Fruit fly (Drosophila melanogaster) whole organism, wandering third instar larva: Measurements from ENCODE around the gene CaMKI.

ENCODE experiments used
- Abd-B ChIP-seq: fragments of >200 bp; optimal IDR thresholded peaks from 2 replicates; lab custom pipeline; 2017; ENCODE audit warnings: missing biosample characterization, missing genetic modification characterization
- CG32264 ChIP-seq: fragments of 200-800 bp; sonication (Bioruptor generic); optimal IDR thresholded peaks from 2 replicates; lab custom pipeline; 2016; ENCODE audit warnings: missing biosample characterization, missing genetic modification characterization
- CG9705 ChIP-seq: fragments of 200-800 bp; sonication (Bioruptor generic); optimal IDR thresholded peaks from 2 replicates; lab custom pipeline; 2018; ENCODE audit warnings: missing biosample characterization, mild to moderate bottlenecking, missing genetic modification characterization
- CrebA ChIP-seq: fragments of 200-800 bp; sonication (Bioruptor generic); optimal IDR thresholded peaks from 2 replicates; lab custom pipeline; 2016; ENCODE audit warnings: missing biosample characterization, mild to moderate bottlenecking, missing genetic modification characterization, borderline replicate concordance
- Dfd ChIP-seq: fragments of >200 bp; optimal IDR thresholded peaks from 2 replicates; lab custom pipeline; 2017; ENCODE audit warnings: missing biosample characterization, missing genetic modification characterization
- Dif ChIP-seq: fragments of 200-275, 200-300 bp; sonication (Bioruptor generic); optimal IDR thresholded peaks from 2 replicates; lab custom pipeline; 2018; ENCODE audit warnings: missing biosample characterization, missing genetic modification characterization; ENCODE audit not compliant: partially characterized antibody
- HLH106 ChIP-seq: fragments of 200-800 bp; optimal IDR thresholded peaks from 3 replicates; lab custom pipeline; 2019; ENCODE audit warnings: missing biosample characterization, mild to moderate bottlenecking, missing genetic modification characterization, moderate library complexity
- Hnf4 ChIP-seq: fragments of 200-800 bp; sonication (Bioruptor generic); optimal IDR thresholded peaks from 2 replicates; lab custom pipeline; 2016; ENCODE audit warnings: missing biosample characterization, mild to moderate bottlenecking, missing genetic modification characterization
- Hr78 ChIP-seq: fragments of >200 bp; optimal IDR thresholded peaks from 2 replicates; lab custom pipeline; 2017; ENCODE audit warnings: missing biosample characterization, missing genetic modification characterization
- Hr83 ChIP-seq: fragments of 200-300 bp; sonication (Bioruptor generic); optimal IDR thresholded peaks from 2 replicates; lab custom pipeline; 2016; ENCODE audit warnings: missing biosample characterization, mild to moderate bottlenecking, missing genetic modification characterization, moderate library complexity; ENCODE audit not compliant: poor library complexity, severe bottlenecking
- Jra ChIP-seq: sonication (Bioruptor generic); optimal IDR thresholded peaks from 2 replicates; lab custom pipeline; 2016; ENCODE audit warnings: missing biosample characterization, missing genetic modification characterization
- Mio ChIP-seq: sonication (Bioruptor generic); optimal IDR thresholded peaks from 2 replicates; lab custom pipeline; 2016; ENCODE audit warnings: missing biosample characterization, missing genetic modification characterization
- N ChIP-seq: fragments of >200 bp; optimal IDR thresholded peaks from 2 replicates; lab custom pipeline; 2018; ENCODE audit warnings: missing biosample characterization, missing external identifiers, missing genetic modification characterization
- OdsH ChIP-seq: fragments of 200-800 bp; sonication (Bioruptor generic); optimal IDR thresholded peaks from 2 replicates; lab custom pipeline; 2016; ENCODE audit warnings: missing biosample characterization, mild to moderate bottlenecking, missing genetic modification characterization
- Rel ChIP-seq, 2 experiments: fragments of 200-800 bp; sonication (Bioruptor generic) in 1 of 2; optimal IDR thresholded peaks; 2 replicates in 1 of 2; 3 replicates in 1 of 2; lab custom pipeline; 2016 to 2019; ENCODE audit warnings: mild to moderate bottlenecking in 2 of 2, missing biosample characterization in 2 of 2, missing genetic modification characterization in 2 of 2, moderate library complexity in 1 of 2
- Sp1 ChIP-seq: fragments of 200-800 bp; sonication (Bioruptor generic); optimal IDR thresholded peaks from 3 replicates; lab custom pipeline; 2019; ENCODE audit warnings: missing biosample characterization, mild to moderate bottlenecking, missing genetic modification characterization, moderate library complexity
- Vsx2 ChIP-seq: fragments of 200-300, 225-300 bp; sonication (Bioruptor generic); optimal IDR thresholded peaks from 2 replicates; lab custom pipeline; 2018; ENCODE audit warnings: missing biosample characterization, missing genetic modification characterization; ENCODE audit not compliant: partially characterized antibody
- br ChIP-seq: fragments of 200-800 bp; sonication (Bioruptor generic); optimal IDR thresholded peaks from 2 replicates; lab custom pipeline; 2016; ENCODE audit warnings: missing biosample characterization, missing genetic modification characterization
- brk ChIP-seq: fragments of 200-800 bp; sonication (Bioruptor generic); optimal IDR thresholded peaks from 2 replicates; lab custom pipeline; 2016; ENCODE audit warnings: missing biosample characterization, mild to moderate bottlenecking, missing genetic modification characterization
- dl ChIP-seq, 2 experiments: fragments of 175-275, 200-275 bp in 1 of 2; fragments of 200-275 bp in 1 of 2; sonication (Bioruptor generic); optimal IDR thresholded peaks; lab custom pipeline; 2018; ENCODE audit warnings: mild to moderate bottlenecking in 2 of 2, missing biosample characterization in 2 of 2, missing genetic modification characterization in 2 of 2, moderate library complexity in 2 of 2; ENCODE audit not compliant: partially characterized antibody in 2 of 2, insufficient read depth in 1 of 2
- dmrt93B ChIP-seq: fragments of 200-800 bp; sonication (Bioruptor generic); optimal IDR thresholded peaks from 2 replicates; lab custom pipeline; 2018; ENCODE audit warnings: missing biosample characterization, mild to moderate bottlenecking, missing genetic modification characterization
- dsf ChIP-seq: sonication (Bioruptor generic); optimal IDR thresholded peaks from 2 replicates; lab custom pipeline; 2016; ENCODE audit warnings: missing biosample characterization, missing genetic modification characterization, borderline replicate concordance
- ey ChIP-seq: fragments of 200-800 bp; sonication (Bioruptor generic); optimal IDR thresholded peaks from 2 replicates; lab custom pipeline; 2016; ENCODE audit warnings: missing biosample characterization, missing genetic modification characterization
- foxo ChIP-seq, 2 experiments: fragments of 200-800 bp; sonication (Bioruptor generic); optimal IDR thresholded peaks; 2 replicates in 1 of 2; 3 replicates in 1 of 2; lab custom pipeline; 2016 to 2017; ENCODE audit warnings: missing biosample characterization in 2 of 2, missing genetic modification characterization in 2 of 2
- fru ChIP-seq: fragments of 200-800 bp; sonication (Bioruptor generic); optimal IDR thresholded peaks from 3 replicates; lab custom pipeline; 2016; ENCODE audit warnings: missing biosample characterization, mild to moderate bottlenecking, missing genetic modification characterization
- h ChIP-seq: fragments of 200-800 bp; sonication (Bioruptor generic); optimal IDR thresholded peaks from 3 replicates; lab custom pipeline; 2016; ENCODE audit warnings: missing biosample characterization, mild to moderate bottlenecking, missing genetic modification characterization
- lola ChIP-seq: fragments of >200 bp; optimal IDR thresholded peaks from 2 replicates; lab custom pipeline; 2017; ENCODE audit warnings: missing biosample characterization, missing genetic modification characterization
- pan ChIP-seq: fragments of >200 bp; optimal IDR thresholded peaks from 2 replicates; lab custom pipeline; 2017
- psq ChIP-seq: fragments of 200-800 bp; sonication (Bioruptor generic); optimal IDR thresholded peaks from 3 replicates; lab custom pipeline; 2017; ENCODE audit warnings: missing biosample characterization, mild to moderate bottlenecking, missing genetic modification characterization, moderate library complexity
- rgr ChIP-seq: fragments of 200-800 bp; sonication (Bioruptor generic); optimal IDR thresholded peaks from 3 replicates; lab custom pipeline; 2016; ENCODE audit warnings: missing biosample characterization, mild to moderate bottlenecking, missing genetic modification characterization
- sage ChIP-seq: fragments of 200-800 bp; sonication (Bioruptor generic); optimal IDR thresholded peaks from 2 replicates; lab custom pipeline; 2016; ENCODE audit warnings: missing biosample characterization, mild to moderate bottlenecking, missing genetic modification characterization
- sv ChIP-seq: fragments of 200-800 bp; sonication (Bioruptor generic); optimal IDR thresholded peaks from 3 replicates; lab custom pipeline; 2016; ENCODE audit warnings: missing biosample characterization, missing genetic modification characterization
- tai ChIP-seq: sonication (Bioruptor generic); optimal IDR thresholded peaks from 2 replicates; lab custom pipeline; 2016; ENCODE audit warnings: missing biosample characterization, missing genetic modification characterization

CaMKI gene

dm6 chr4:448993-449392 is 3.7 kb downstream of the CaMKI start:
- TF ChIP-seq CG32264, result no peak
- no peak for TF ChIP-seq psq (GFP tag; lab: Kevin White, UChicago)
- no peak for TF ChIP-seq brk
- no peak for TF ChIP-seq Mio (GFP tag; lab: Kevin White, UChicago)
- TF ChIP-seq ey (GFP tag; lab: Kevin White, UChicago), result no peak
- TF ChIP-seq HLH106 (tag; lab: Kevin White, UChicago), result no peak
- no peak for TF ChIP-seq OdsH (GFP tag; lab: Kevin White, UChicago)
- no peak for TF ChIP-seq rgr (GFP tag; lab: Kevin White, UChicago)
- TF ChIP-seq Hr78, result no peak
- TF ChIP-seq dl (GFP tag; optimal IDR thresholded peaks at IDR 0.05; lab: Kevin White, UChicago; ENCODE audit: insufficient read depth in 1 of 2, partially characterized antibody in 2 of 2), result no peak
- no peak for TF ChIP-seq h (GFP tag; lab: Kevin White, UChicago)
- TF ChIP-seq sv (GFP tag; lab: Kevin White, UChicago), result no peak
- no peak for TF ChIP-seq sage (GFP tag; lab: Kevin White, UChicago)
- no peak for TF ChIP-seq Abd-B

- TF ChIP-seq br (no peak), sage (GFP tag; lab: Kevin White, UChicago) (no peak), Dfd (GFP tag; lab: Kevin White, UChicago) (no peak), OdsH (GFP tag; lab: Kevin White, UChicago) (no peak), h (GFP tag; lab: Kevin White, UChicago) (no peak), dl (GFP tag; optimal IDR thresholded peaks at IDR 0.05; lab: Kevin White, UChicago; ENCODE audit: insufficient read depth in 1 of 2, partially characterized antibody in 2 of 2) (no peak), Hnf4 (GFP tag; lab: Kevin White, UChicago) (no peak), Jra (GFP tag; lab: Kevin White, UChicago) (no peak), tai (GFP tag; lab: Kevin White, UChicago) (no peak), dmrt93B (GFP tag; lab: Kevin White, UChicago) (no peak), dsf (GFP tag; lab: Kevin White, UChicago) (no peak), lola (no peak), ey (GFP tag; lab: Kevin White, UChicago) (no peak), fru (GFP tag; lab: Kevin White, UChicago) (no peak), Vsx2 (GFP tag; lab: Kevin White, UChicago) (no peak), Hr83 (no peak), Sp1 (GFP tag; lab: Kevin White, UChicago) (no peak), sv (GFP tag; lab: Kevin White, UChicago) (no peak), rgr (GFP tag; lab: Kevin White, UChicago) (no peak)
These were observed 8.0 kb downstream of the CaMKI start for dm6 chr4:453303-453702.

DNA sequence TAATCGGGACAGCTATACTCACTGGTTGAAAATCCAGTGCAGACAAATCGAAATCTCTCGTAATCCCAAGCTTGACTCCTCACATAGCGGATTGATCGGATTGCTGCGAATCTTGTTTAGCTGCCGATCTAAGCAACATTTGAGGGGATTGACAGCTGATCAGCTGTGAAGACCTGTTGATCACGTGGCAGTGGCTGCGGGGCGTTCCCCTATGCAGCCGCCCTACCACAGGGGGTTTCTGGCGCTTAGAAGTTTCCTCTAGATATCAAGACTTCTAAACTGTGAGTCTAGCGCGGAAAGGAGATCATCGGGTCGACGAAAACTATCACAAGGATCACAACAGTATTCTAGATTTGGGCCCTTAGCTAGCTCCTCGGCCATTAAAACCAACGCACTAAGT is 13.3 kb downstream of the CaMKI start:
- TF ChIP-seq psq (GFP tag; lab: Kevin White, UChicago) (no peak), Rel (GFP tag; optimal IDR thresholded peaks at IDR 0.05; lab: Kevin White, UChicago) (no peak), Rel (tag; optimal IDR thresholded peaks at IDR 0.05; lab: Kevin White, UChicago) (no peak), Dif (GFP tag; lab: Kevin White, UChicago) (no peak), N (GFP tag; lab: Kevin White, UChicago) (no peak), Sp1 (GFP tag; lab: Kevin White, UChicago) (no peak), Abd-B (no peak)

DNA sequence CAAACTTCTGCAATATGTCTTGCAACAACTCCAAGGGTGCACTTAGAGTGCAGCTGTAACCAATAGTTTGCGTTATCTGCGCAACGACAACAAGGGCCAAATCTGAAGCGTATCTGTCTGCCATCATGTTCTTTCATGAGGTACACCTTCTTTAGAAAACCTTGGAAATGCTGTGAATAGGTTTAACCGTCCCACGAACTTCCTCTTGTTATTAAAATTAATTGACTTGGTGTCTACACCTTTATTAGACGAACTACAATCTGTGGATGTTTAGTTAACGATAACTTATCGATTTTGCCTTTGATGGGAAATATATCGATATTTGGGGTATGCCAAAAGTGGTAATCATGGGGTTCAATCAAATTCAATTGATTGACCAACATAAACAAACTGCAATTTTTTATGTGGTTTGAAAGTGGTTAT is 21.2 kb downstream of the CaMKI start, which contains the start of gene Taf3:
TSS of gene Taf3 (minus strand) at position 286 of the 423 bp plus-strand sequence.
- TF ChIP-seq dsf (GFP tag; lab: Kevin White, UChicago) (no peak), dmrt93B (GFP tag; lab: Kevin White, UChicago) (no peak), Rel (GFP tag; optimal IDR thresholded peaks at IDR 0.05; lab: Kevin White, UChicago) (no peak), Rel (tag; optimal IDR thresholded peaks at IDR 0.05; lab: Kevin White, UChicago) (no peak), CG9705 (no peak), Hr83 (no peak), CG32264 (no peak), brk (no peak), psq (GFP tag; lab: Kevin White, UChicago) (no peak), br (no peak), pan (lab: Kevin White, UChicago) (no peak), Sp1 (GFP tag; lab: Kevin White, UChicago) (no peak), Hr78 (no peak), foxo (GFP tag; optimal IDR thresholded peaks at IDR 0.05; lab: Kevin White, UChicago) (no peak), fru (GFP tag; lab: Kevin White, UChicago) (no peak), lola (no peak), tai (GFP tag; lab: Kevin White, UChicago) (no peak), Dif (GFP tag; lab: Kevin White, UChicago) (no peak), CrebA (no peak)
